Worm (Caenorhabditis elegans) whole organism, midembryonic: ENCODE measurements around the gene odr-1.

ENCODE experiments used
- cog-1 ChIP-seq: sonication (generic microtip); optimal IDR thresholded peaks from 2 replicates; lab custom pipeline; 2016; ENCODE audit warnings: missing genetic modification characterization, missing compliant biosample characterization
- flt-1 ChIP-seq: fragments of 200-800 bp; sonication (Bioruptor generic); IDR thresholded peaks from 2 replicates; pipeline ENCODE4 v1.3.6; 2022; ENCODE audit warnings: missing genetic modification characterization, missing compliant biosample characterization
- klf-2 ChIP-seq: fragments of 200-800 bp; sonication (Bioruptor generic); conservative IDR thresholded peaks from 2 replicates; pipeline ENCODE4 v1.3.6; 2022; ENCODE audit warnings: missing genetic modification reagents, missing genetic modification characterization, missing compliant biosample characterization

DNA sequence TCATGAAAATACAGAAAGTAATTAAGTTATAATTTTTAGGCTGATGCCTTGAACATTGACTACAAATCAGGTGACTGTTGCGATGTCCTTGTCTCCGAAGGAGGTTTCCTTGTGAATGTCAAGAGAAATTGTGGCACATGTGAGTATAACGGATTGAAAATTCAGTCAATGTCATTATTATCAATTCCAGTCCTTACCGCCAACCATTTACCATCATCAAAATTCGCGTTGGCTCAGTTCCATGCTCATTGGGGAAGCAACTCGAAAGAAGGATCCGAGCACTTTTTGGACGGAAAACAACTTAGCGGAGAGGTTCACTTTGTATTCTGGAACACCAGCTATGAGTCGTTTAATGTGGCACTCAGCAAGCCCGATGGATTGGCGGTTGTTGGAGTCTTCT is 7.4 kb downstream of the odr-1 start:
- TF ChIP-seq klf-2 (GFP tag; lab: Robert Waterston, UW) (no peak), flt-1 (no peak), cog-1 (tag; lab: Kevin White, UChicago) (no peak)
